Fruit fly (Drosophila melanogaster) whole organism, pupa: ENCODE results near the gene Or13a.

ENCODE experiments used
- CG15710 ChIP-seq: fragments of 200-800 bp; sonication (Bioruptor generic); optimal IDR thresholded peaks from 2 replicates; lab custom pipeline; 2018; ENCODE audit warnings: missing biosample characterization, mild to moderate bottlenecking, missing genetic modification characterization, moderate library complexity
- CG17806 ChIP-seq: fragments of 200-800 bp; sonication (Bioruptor generic); optimal IDR thresholded peaks from 2 replicates; lab custom pipeline; 2018; ENCODE audit warnings: missing biosample characterization, mild to moderate bottlenecking, missing genetic modification characterization, moderate library complexity
- CG32121 ChIP-seq: fragments of 200-800 bp; sonication (Bioruptor generic); IDR thresholded peaks from 2 replicates; pipeline ENCODE4 v1.3.6; 2022; ENCODE audit warnings: missing biosample characterization, missing genetic modification characterization
- CG4496 ChIP-seq: fragments of 200-800 bp; sonication (Bioruptor generic); IDR thresholded peaks from 3 replicates; pipeline ENCODE4 v1.3.6; 2022; ENCODE audit warnings: missing biosample characterization, missing genetic modification characterization
- D1 ChIP-seq: fragments of 200-800 bp; sonication (Bioruptor generic); optimal IDR thresholded peaks from 2 replicates; lab custom pipeline; 2018; ENCODE audit warnings: missing biosample characterization, mild to moderate bottlenecking, missing genetic modification characterization, moderate library complexity
- EcR ChIP-seq: fragments of 200-800 bp; sonication (Bioruptor generic); optimal IDR thresholded peaks from 3 replicates; lab custom pipeline; 2019; ENCODE audit warnings: missing biosample characterization, missing genetic modification characterization, mild to moderate bottlenecking, moderate library complexity, missing genetic modification reagents

DNA sequence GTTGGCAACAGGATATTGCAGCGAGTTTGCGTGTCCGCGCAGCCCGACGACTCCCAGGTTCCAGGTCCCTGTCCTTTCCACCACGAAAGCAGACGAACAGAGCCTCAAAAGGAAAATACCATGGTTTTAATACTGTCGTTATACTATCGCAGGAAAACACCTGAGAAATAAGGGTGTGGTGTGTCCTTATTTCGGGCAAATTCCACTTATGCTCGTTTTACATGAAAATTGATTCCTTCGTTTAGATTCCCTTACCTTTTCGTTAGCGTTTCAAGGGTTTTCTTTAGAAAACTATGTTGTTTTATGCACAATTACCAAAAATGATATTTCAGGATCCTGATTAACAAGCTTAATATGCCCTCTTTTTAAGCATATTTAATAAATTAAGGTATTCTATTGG is 8.6 kb downstream of the Or13a start, which contains the start of gene Cep164:
- no peak for TF ChIP-seq CG4496
- no peak for TF ChIP-seq CG32121 (GFP tag; lab: Robert Waterston, UW)
- no peak for TF ChIP-seq EcR
- no peak for TF ChIP-seq CG15710
- no peak for TF ChIP-seq D1 (tag; lab: Kevin White, UChicago)
- TF ChIP-seq CG17806 (tag; lab: Kevin White, UChicago): no peak
